Fruit fly (Drosophila melanogaster) S2 (cell line): ENCODE measurements around the gene Gtpx.
A peak's percentile ranks its signal among the peaks of the same experiment; 100 is the strongest.

Experiments used
- CG8478 ChIP-seq: fragments of >200 bp; optimal IDR thresholded peaks from 2 replicates; lab custom pipeline; 2018
- CTCF ChIP-seq, 2 experiments: fragments of >200 bp; optimal IDR thresholded peaks; 2 replicates each; lab custom pipeline; 2018

The Gtpx gene

dm6 chr3L:3325925-3326903 lies at the start of gene Gtpx:
Gene Gtpx, plus strand, starts transcription at chr3L:3326265.
- no peak for TF ChIP-seq CTCF (optimal IDR thresholded peaks at IDR 0.05; lab: Kevin White, UChicago)
- no peak for TF ChIP-seq CG8478 (lab: Kevin White, UChicago)

dm6 chr3L:3276930-3277329 lies 49.1 kb upstream of the Gtpx start:
- no peak for TF ChIP-seq CG8478 (lab: Kevin White, UChicago)
- peak; percentile 46 to 66 for TF ChIP-seq CTCF (optimal IDR thresholded peaks at IDR 0.05; lab: Kevin White, UChicago)

dm6 chr3L:3279930-3280329 lies 46.1 kb upstream of the Gtpx start, which contains the start of gene CG12017:
Gene CG12017, plus strand, starts transcription at chr3L:3280239.
- TF ChIP-seq CG8478 (lab: Kevin White, UChicago): no peak
- TF ChIP-seq CTCF (optimal IDR thresholded peaks at IDR 0.05; lab: Kevin White, UChicago): no peak

dm6 chr3L:3283264-3283663 lies 42.8 kb upstream of the Gtpx start:
- TF ChIP-seq CG8478 (lab: Kevin White, UChicago) (no peak), CTCF (optimal IDR thresholded peaks at IDR 0.05; lab: Kevin White, UChicago) (no peak)

dm6 chr3L:3284900-3285299 lies 41.2 kb upstream of the Gtpx start:
- TF ChIP-seq CG8478 (lab: Kevin White, UChicago) (no peak), CTCF (optimal IDR thresholded peaks at IDR 0.05; lab: Kevin White, UChicago) (no peak)

- TF ChIP-seq CTCF (optimal IDR thresholded peaks at IDR 0.05; lab: Kevin White, UChicago) (peak; percentile 75 to 90), CG8478 (lab: Kevin White, UChicago) (no peak)
Measured at dm6 chr3L:3288414-3288813, 37.7 kb upstream of the Gtpx start.

- TF ChIP-seq CTCF (optimal IDR thresholded peaks at IDR 0.05; lab: Kevin White, UChicago): no peak
- TF ChIP-seq CG8478 (lab: Kevin White, UChicago): no peak
Measured at dm6 chr3L:3291159-3291558, 34.9 kb upstream of the Gtpx start, which contains the start of gene CG12009. Gene CG12009, plus strand, starts transcription at chr3L:3291459.

dm6 chr3L:3300345-3300744 lies 25.7 kb upstream of the Gtpx start:
- TF ChIP-seq CTCF (optimal IDR thresholded peaks at IDR 0.05; lab: Kevin White, UChicago) (no peak), CG8478 (lab: Kevin White, UChicago) (no peak)

- TF ChIP-seq CG8478 (lab: Kevin White, UChicago): no peak
- no peak for TF ChIP-seq CTCF (optimal IDR thresholded peaks at IDR 0.05; lab: Kevin White, UChicago)
Measured at dm6 chr3L:3301171-3301738, 24.8 kb upstream of the Gtpx start.

dm6 chr3L:3303087-3303526 lies 23.0 kb upstream of the Gtpx start, which contains the start of gene CG14968:
Gene CG14968, minus strand, starts transcription at chr3L:3303112.
- TF ChIP-seq CG8478 (lab: Kevin White, UChicago) (no peak), CTCF (optimal IDR thresholded peaks at IDR 0.05; lab: Kevin White, UChicago) (no peak)

- TF ChIP-seq CTCF (optimal IDR thresholded peaks at IDR 0.05; lab: Kevin White, UChicago) (no peak), CG8478 (lab: Kevin White, UChicago) (no peak)
Measured at dm6 chr3L:3303534-3304459, 22.3 kb upstream of the Gtpx start, which contains the start of gene ZnT63C. Gene ZnT63C, plus strand, starts transcription at chr3L:3303708.

dm6 chr3L:3304740-3305139 lies 21.3 kb upstream of the Gtpx start:
- TF ChIP-seq CTCF (optimal IDR thresholded peaks at IDR 0.05; lab: Kevin White, UChicago) (no peak), CG8478 (lab: Kevin White, UChicago) (no peak)

dm6 chr3L:3305430-3305829 lies 20.6 kb upstream of the Gtpx start:
- TF ChIP-seq CTCF (optimal IDR thresholded peaks at IDR 0.05; lab: Kevin White, UChicago): no peak
- no peak for TF ChIP-seq CG8478 (lab: Kevin White, UChicago)

dm6 chr3L:3306515-3306914 lies 19.6 kb upstream of the Gtpx start:
- no peak for TF ChIP-seq CG8478 (lab: Kevin White, UChicago)
- no peak for TF ChIP-seq CTCF (optimal IDR thresholded peaks at IDR 0.05; lab: Kevin White, UChicago)
